Fruit fly (Drosophila melanogaster) whole organism, embryonic: ENCODE results near the gene CG7272.

Experiments used
- Atf-2 ChIP-seq: fragments of 200-800 bp; sonication (Bioruptor generic); optimal IDR thresholded peaks from 2 replicates; lab custom pipeline; 2016; ENCODE audit warnings: missing biosample characterization, missing genetic modification characterization
- CG10147 ChIP-seq: fragments of 200-800 bp; sonication (Bioruptor generic); optimal IDR thresholded peaks from 2 replicates; lab custom pipeline; 2019; ENCODE audit warnings: missing biosample characterization, mild to moderate bottlenecking, missing genetic modification characterization, moderate library complexity
- CG10267 ChIP-seq: fragments of 200-800 bp; sonication (Bioruptor generic); optimal IDR thresholded peaks from 2 replicates; lab custom pipeline; 2018; ENCODE audit warnings: missing biosample characterization, mild to moderate bottlenecking, missing genetic modification characterization, moderate library complexity
- CG10959 ChIP-seq: fragments of 200-800 bp; sonication (Bioruptor generic); IDR thresholded peaks from 2 replicates; pipeline ENCODE4 v1.3.6; 2022; ENCODE audit warnings: missing biosample characterization, missing genetic modification characterization
- CG11456 ChIP-seq: fragments of 200-800 bp; sonication (Bioruptor generic); IDR thresholded peaks from 3 replicates; pipeline ENCODE4 v1.3.6; 2022; ENCODE audit warnings: missing biosample characterization, missing genetic modification characterization
- CG11560 ChIP-seq: fragments of 200-800 bp; sonication (Bioruptor generic); IDR thresholded peaks from 3 replicates; pipeline ENCODE4 v1.3.6; 2022; ENCODE audit warnings: missing biosample characterization, missing genetic modification characterization
- CG11696 ChIP-seq: fragments of 200-800 bp; sonication (Bioruptor generic); IDR thresholded peaks from 2 replicates; pipeline ENCODE4 v1.3.6; 2022; ENCODE audit warnings: missing biosample characterization, missing genetic modification characterization
- CG12236 ChIP-seq: fragments of 200-800 bp; sonication (Bioruptor generic); optimal IDR thresholded peaks from 2 replicates; lab custom pipeline; 2016; ENCODE audit warnings: missing biosample characterization, missing genetic modification characterization
- CG17328 ChIP-seq: fragments of 200-800 bp; sonication (Bioruptor generic); IDR thresholded peaks from 2 replicates; pipeline ENCODE4 v1.3.6; 2022; ENCODE audit warnings: missing biosample characterization, missing genetic modification characterization
- CG17361 ChIP-seq: fragments of 200-800 bp; sonication (Bioruptor generic); IDR thresholded peaks from 3 replicates; pipeline ENCODE4 v1.3.6; 2022; ENCODE audit warnings: missing biosample characterization, missing genetic modification characterization
- CG18262 ChIP-seq: fragments of 200-800 bp; optimal IDR thresholded peaks from 3 replicates; lab custom pipeline; 2019; ENCODE audit warnings: missing biosample characterization, mild to moderate bottlenecking, missing genetic modification characterization, moderate library complexity
- CG2712 ChIP-seq: fragments of 200-800 bp; optimal IDR thresholded peaks from 3 replicates; lab custom pipeline; 2019; ENCODE audit warnings: missing biosample characterization, mild to moderate bottlenecking, missing genetic modification characterization, moderate library complexity
- CG4617 ChIP-seq: fragments of 200-800 bp; sonication (Bioruptor generic); optimal IDR thresholded peaks from 3 replicates; lab custom pipeline; 2016; ENCODE audit warnings: missing biosample characterization, missing genetic modification characterization, borderline replicate concordance
- CG6689 ChIP-seq: fragments of 200-800 bp; sonication (Bioruptor generic); IDR thresholded peaks from 2 replicates; pipeline ENCODE4 v1.3.6; 2022; ENCODE audit warnings: missing biosample characterization, missing genetic modification characterization
- CG7745 ChIP-seq: fragments of 200-800 bp; sonication (Bioruptor generic); optimal IDR thresholded peaks from 2 replicates; lab custom pipeline; 2018; ENCODE audit warnings: missing biosample characterization, mild to moderate bottlenecking, missing genetic modification characterization, moderate library complexity
- CG8089 ChIP-seq: fragments of 200-800 bp; sonication (Bioruptor generic); optimal IDR thresholded peaks from 3 replicates; lab custom pipeline; 2016; ENCODE audit warnings: missing biosample characterization, missing genetic modification characterization
- CG8290 ChIP-seq, 3 experiments: fragments of 200-800 bp; sonication (Bioruptor generic); optimal IDR thresholded peaks; 2 replicates each; lab custom pipeline; 2016 to 2019; ENCODE audit warnings: missing biosample characterization in 3 of 3, missing genetic modification characterization in 3 of 3, mild to moderate bottlenecking in 2 of 3, moderate library complexity in 1 of 3
- CG8359 ChIP-seq: fragments of 200-800 bp; sonication (Bioruptor generic); optimal IDR thresholded peaks from 2 replicates; lab custom pipeline; 2017; ENCODE audit warnings: missing biosample characterization, mild to moderate bottlenecking, missing genetic modification characterization, borderline replicate concordance
- CG9215 ChIP-seq: fragments of 200-800 bp; sonication (Bioruptor generic); IDR thresholded peaks from 2 replicates; pipeline ENCODE4 v1.3.6; 2022; ENCODE audit warnings: missing biosample characterization, missing genetic modification characterization
- CG9437 ChIP-seq: fragments of 200-800 bp; sonication (Bioruptor generic); optimal IDR thresholded peaks from 2 replicates; lab custom pipeline; 2018; ENCODE audit warnings: missing biosample characterization, mild to moderate bottlenecking, missing genetic modification characterization
- Dip3 ChIP-seq: fragments of 200-800 bp; sonication (Bioruptor generic); optimal IDR thresholded peaks from 3 replicates; lab custom pipeline; 2016; ENCODE audit warnings: missing biosample characterization, missing genetic modification characterization
- Doc3 ChIP-seq: fragments of 200-800 bp; sonication (Bioruptor generic); IDR thresholded peaks from 3 replicates; pipeline ENCODE4 v1.3.6; 2022; ENCODE audit warnings: missing biosample characterization, missing genetic modification characterization; ENCODE audit not compliant: partially characterized antibody
- Elba2 ChIP-seq: fragments of 200-800 bp; sonication (Bioruptor generic); optimal IDR thresholded peaks from 3 replicates; lab custom pipeline; 2016; ENCODE audit warnings: missing biosample characterization, missing genetic modification characterization
- HHEX ChIP-seq: fragments of 200-800 bp; sonication (Bioruptor generic); optimal IDR thresholded peaks from 3 replicates; lab custom pipeline; 2017; ENCODE audit warnings: missing biosample characterization, mild to moderate bottlenecking, missing genetic modification characterization, missing genetic modification reagents
- HmgZ ChIP-seq: fragments of 200-800 bp; sonication (Bioruptor generic); optimal IDR thresholded peaks from 2 replicates; lab custom pipeline; 2018; ENCODE audit warnings: missing biosample characterization, mild to moderate bottlenecking, missing genetic modification characterization
- Hmr ChIP-seq: fragments of 200-800 bp; sonication (Bioruptor generic); optimal IDR thresholded peaks from 3 replicates; lab custom pipeline; 2017; ENCODE audit warnings: mild to moderate bottlenecking, missing biosample characterization, missing genetic modification reagents, missing genetic modification characterization
- Hr3 ChIP-seq: fragments of 200-800 bp; sonication (Bioruptor generic); optimal IDR thresholded peaks from 3 replicates; lab custom pipeline; 2016; ENCODE audit warnings: missing biosample characterization, missing genetic modification characterization
- Hr39 ChIP-seq: fragments of >200 bp; optimal IDR thresholded peaks from 2 replicates; lab custom pipeline; 2017
- Kr ChIP-seq: fragments of 200-800 bp; sonication (Bioruptor generic); optimal IDR thresholded peaks from 2 replicates; lab custom pipeline; 2017; ENCODE audit warnings: missing biosample characterization, mild to moderate bottlenecking, missing genetic modification characterization
- MTF-1 ChIP-seq: fragments of 200-800 bp; sonication (Bioruptor generic); optimal IDR thresholded peaks from 2 replicates; lab custom pipeline; 2018; ENCODE audit warnings: missing biosample characterization, mild to moderate bottlenecking, missing genetic modification characterization, borderline replicate concordance
- Meics ChIP-seq: fragments of 200-800 bp; sonication (Bioruptor generic); optimal IDR thresholded peaks from 2 replicates; lab custom pipeline; 2017; ENCODE audit warnings: missing biosample characterization, mild to moderate bottlenecking, missing genetic modification characterization
- Opbp ChIP-seq: fragments of 200-800 bp; sonication (Bioruptor generic); IDR thresholded peaks from 3 replicates; pipeline ENCODE4 v1.3.6; 2022; ENCODE audit warnings: missing biosample characterization, missing genetic modification characterization; ENCODE audit not compliant: partially characterized antibody
- Rx ChIP-seq: fragments of 200-800 bp; sonication (Bioruptor generic); IDR thresholded peaks from 2 replicates; pipeline ENCODE4 v1.3.6; 2022; ENCODE audit warnings: missing biosample characterization, missing genetic modification characterization
- Sox102F ChIP-seq: fragments of 200-800 bp; sonication (Bioruptor generic); optimal IDR thresholded peaks from 2 replicates; lab custom pipeline; 2018; ENCODE audit warnings: missing biosample characterization, mild to moderate bottlenecking, missing genetic modification characterization, moderate library complexity
- az2 ChIP-seq: fragments of 200-800 bp; sonication (Bioruptor generic); optimal IDR thresholded peaks from 3 replicates; lab custom pipeline; 2016; ENCODE audit warnings: missing biosample characterization, missing genetic modification characterization
- chn ChIP-seq: fragments of 200-800 bp; sonication (Bioruptor generic); optimal IDR thresholded peaks from 2 replicates; lab custom pipeline; 2016; ENCODE audit warnings: missing biosample characterization, missing genetic modification characterization
- fu2 ChIP-seq: fragments of 200-800 bp; sonication (Bioruptor generic); optimal IDR thresholded peaks from 2 replicates; lab custom pipeline; 2016; ENCODE audit warnings: missing biosample characterization, missing genetic modification characterization
- gcm ChIP-seq: fragments of 200-800 bp; sonication (Bioruptor generic); optimal IDR thresholded peaks from 2 replicates; lab custom pipeline; 2019; ENCODE audit warnings: missing biosample characterization, mild to moderate bottlenecking, missing genetic modification characterization, moderate library complexity
- gt ChIP-seq: fragments of 200-800 bp; sonication (Bioruptor generic); IDR thresholded peaks from 2 replicates; pipeline ENCODE4 v1.3.6; 2022; ENCODE audit warnings: missing biosample characterization, missing genetic modification characterization
- klu ChIP-seq: fragments of 200-800 bp; sonication (Bioruptor generic); IDR thresholded peaks from 2 replicates; pipeline ENCODE4 v1.3.6; 2022; ENCODE audit warnings: missing biosample characterization, missing genetic modification characterization
- mam ChIP-seq: fragments of 200-800 bp; sonication (Bioruptor generic); optimal IDR thresholded peaks from 3 replicates; lab custom pipeline; 2016; ENCODE audit warnings: missing biosample characterization, missing genetic modification characterization
- odd ChIP-seq: fragments of 200-800 bp; sonication (Bioruptor generic); optimal IDR thresholded peaks from 2 replicates; lab custom pipeline; 2017; ENCODE audit warnings: missing biosample characterization, mild to moderate bottlenecking, missing genetic modification characterization
- pros ChIP-seq: fragments of 200-800 bp; sonication (Bioruptor generic); optimal IDR thresholded peaks from 3 replicates; lab custom pipeline; 2019; ENCODE audit warnings: missing biosample characterization, mild to moderate bottlenecking, missing genetic modification characterization, moderate library complexity
- salm ChIP-seq: fragments of 200-800 bp; sonication (Bioruptor generic); optimal IDR thresholded peaks from 2 replicates; lab custom pipeline; 2018; ENCODE audit warnings: missing biosample characterization, mild to moderate bottlenecking, missing genetic modification characterization
- sd ChIP-seq: fragments of 200-800 bp; sonication (Bioruptor generic); optimal IDR thresholded peaks from 3 replicates; lab custom pipeline; 2018; ENCODE audit warnings: missing biosample characterization, mild to moderate bottlenecking, missing genetic modification characterization, moderate library complexity
- slou ChIP-seq: fragments of 200-800 bp; sonication (Bioruptor generic); optimal IDR thresholded peaks from 3 replicates; lab custom pipeline; 2016; ENCODE audit warnings: missing biosample characterization, missing genetic modification characterization
- twi ChIP-seq: fragments of 200-800 bp; optimal IDR thresholded peaks from 2 replicates; lab custom pipeline; 2019; ENCODE audit warnings: missing biosample characterization, mild to moderate bottlenecking, missing genetic modification characterization, moderate library complexity
- vnd ChIP-seq: fragments of 200-800 bp; sonication (Bioruptor generic); IDR thresholded peaks from 3 replicates; pipeline ENCODE4 v1.3.6; 2022; ENCODE audit warnings: missing biosample characterization, missing genetic modification characterization; ENCODE audit not compliant: partially characterized antibody

Gene CG7272

dm6 chr3L:15534274-15535227, 33.8 kb downstream of the CG7272 start (continued):
- TF ChIP-seq mam (GFP tag; lab: Kevin White, UChicago) (peak; percentile 62), CG9437 (GFP tag; lab: Kevin White, UChicago) (peak; percentile 83), gt (GFP tag; lab: Robert Waterston, UW) (no peak), MTF-1 (GFP tag; lab: Kevin White, UChicago) (no peak), Kr (GFP tag; lab: Kevin White, UChicago) (no peak), CG7745 (tag; lab: Kevin White, UChicago) (no peak), slou (GFP tag; lab: Kevin White, UChicago) (peak; percentile 28), CG11560 (peak; percentile 52; the same call in 1 of the 3 replicates), Dip3 (GFP tag; lab: Kevin White, UChicago) (peak; percentile 56), CG10147 (peak; percentile 39), chn (GFP tag; lab: Kevin White, UChicago) (peak; percentile 52), HmgZ (tag; lab: Kevin White, UChicago) (no peak), Meics (peak; percentile 67), CG2712 (tag; lab: Kevin White, UChicago) (peak; percentile 63), CG4617 (peak; percentile 5), fu2 (peak; percentile 16), odd (GFP tag; lab: Kevin White, UChicago) (peak; percentile 67), CG8290 (GFP tag; optimal IDR thresholded peaks at IDR 0.05; lab: Kevin White, UChicago) (peak; percentile 41), CG8290 (tag; optimal IDR thresholded peaks at IDR 0.05; lab: Kevin White, UChicago) (peak in 1 of 2 experiments; percentile 46), CG10959 (GFP tag; lab: Robert Waterston, UW) (no peak), CG11456 (peak; percentile 49; the same call in 1 of the 3 replicates), Hr39 (lab: Kevin White, UChicago) (no peak), gcm (GFP tag; lab: Kevin White, UChicago) (peak; percentile 53), CG8089 (GFP tag; lab: Kevin White, UChicago) (peak; percentile 2), Rx (no peak), CG18262 (tag; lab: Kevin White, UChicago) (peak; percentile 85), klu (GFP tag; lab: Robert Waterston, UW) (no peak), az2 (GFP tag; lab: Kevin White, UChicago) (peak; percentile 65), CG12236 (GFP tag; lab: Kevin White, UChicago) (peak; percentile 5), CG9215 (peak; percentile 60), vnd (GFP tag; lab: Robert Waterston, UW) (no peak), CG10267 (tag; lab: Kevin White, UChicago) (peak; percentile 54), CG17361 (peak; percentile 90), Hr3 (peak; percentile 65), CG6689 (GFP tag; lab: Robert Waterston, UW) (peak; percentile 42; the same call in 1 of the 2 replicates), Hmr (GFP tag; lab: Kevin White, UChicago) (peak; percentile 79), pros (GFP tag; lab: Kevin White, UChicago) (peak; percentile 18), HHEX (GFP tag; lab: Kevin White, UChicago) (peak; percentile 32), Doc3 (GFP tag; lab: Robert Waterston, UW) (no peak), CG11696 (GFP tag; lab: Robert Waterston, UW) (no peak), Opbp (GFP tag; lab: Robert Waterston, UW) (no peak), Elba2 (GFP tag; lab: Kevin White, UChicago) (no peak), twi (tag; lab: Kevin White, UChicago) (peak; percentile 30), CG8359 (peak; percentile 21), Sox102F (GFP tag; lab: Kevin White, UChicago) (peak; percentile 52), salm (tag; lab: Kevin White, UChicago) (no peak), CG17328 (GFP tag; lab: Robert Waterston, UW) (0 out of 2 replicates have a peak, but pooled peaks have one; percentile 55), Atf-2 (peak; percentile 58), sd (peak; percentile 95)
